Fruit fly (Drosophila melanogaster) whole organism, adult: ENCODE measurements around the gene DIP-iota.

ENCODE experiments used
- CG11617 ChIP-seq: fragments of 200-800 bp; sonication (Bioruptor generic); optimal IDR thresholded peaks from 2 replicates; lab custom pipeline; 2017; ENCODE audit warnings: mild to moderate bottlenecking, missing biosample characterization, missing genetic modification reagents, missing genetic modification characterization
- CG12768 ChIP-seq: fragments of 200-800 bp; sonication (Bioruptor generic); optimal IDR thresholded peaks from 2 replicates; lab custom pipeline; 2017; ENCODE audit warnings: missing biosample characterization, missing genetic modification characterization, mild to moderate bottlenecking, moderate library complexity, missing genetic modification reagents
- CG1620 ChIP-seq: fragments of 200-800 bp; sonication (Bioruptor generic); optimal IDR thresholded peaks from 2 replicates; lab custom pipeline; 2016; ENCODE audit warnings: missing biosample characterization, missing genetic modification characterization
- CG7045 ChIP-seq: fragments of 200-800 bp; sonication (Bioruptor generic); optimal IDR thresholded peaks from 2 replicates; lab custom pipeline; 2017; ENCODE audit warnings: missing biosample characterization, mild to moderate bottlenecking, missing genetic modification characterization
- CG7101 ChIP-seq: fragments of 200-800 bp; sonication (Bioruptor generic); optimal IDR thresholded peaks from 2 replicates; lab custom pipeline; 2018; ENCODE audit warnings: missing biosample characterization, mild to moderate bottlenecking, missing genetic modification characterization, moderate library complexity
- Clk ChIP-seq: fragments of 200-800 bp; sonication (Bioruptor generic); optimal IDR thresholded peaks from 2 replicates; lab custom pipeline; 2017; ENCODE audit warnings: missing biosample characterization, missing genetic modification characterization
- Crg-1 ChIP-seq: fragments of 200-800 bp; sonication (Bioruptor generic); optimal IDR thresholded peaks from 2 replicates; lab custom pipeline; 2016; ENCODE audit warnings: missing biosample characterization, missing genetic modification characterization
- Hr96 ChIP-seq: fragments of 200-800 bp; sonication (Bioruptor generic); optimal IDR thresholded peaks from 2 replicates; lab custom pipeline; 2016; ENCODE audit warnings: missing biosample characterization, missing genetic modification characterization
- cic ChIP-seq: fragments of 200-800 bp; sonication (Bioruptor generic); optimal IDR thresholded peaks from 2 replicates; lab custom pipeline; 2017; ENCODE audit warnings: missing biosample characterization, mild to moderate bottlenecking, missing genetic modification characterization, moderate library complexity
- tj ChIP-seq: fragments of 200-800 bp; sonication (Bioruptor generic); optimal IDR thresholded peaks from 3 replicates; lab custom pipeline; 2017; ENCODE audit warnings: missing biosample characterization, mild to moderate bottlenecking, missing genetic modification characterization, moderate library complexity
- toe ChIP-seq: fragments of 200-800 bp; sonication (Bioruptor generic); optimal IDR thresholded peaks from 2 replicates; lab custom pipeline; 2016; ENCODE audit warnings: missing biosample characterization, missing genetic modification characterization

dm6 chr2L:6595027-6595426, 26.5 kb downstream of the DIP-iota start:
- TF ChIP-seq CG11617 (GFP tag; lab: Kevin White, UChicago), result no peak
- no peak for TF ChIP-seq CG7045 (GFP tag; lab: Kevin White, UChicago)
- TF ChIP-seq cic (GFP tag; lab: Kevin White, UChicago), result no peak
- TF ChIP-seq CG12768 (GFP tag; lab: Kevin White, UChicago), result no peak
- TF ChIP-seq CG1620 (GFP tag; lab: Kevin White, UChicago), result no peak
- no peak for TF ChIP-seq CG7101 (tag; lab: Kevin White, UChicago)
- TF ChIP-seq toe, result no peak
- TF ChIP-seq Crg-1 (GFP tag; lab: Kevin White, UChicago), result no peak
- no peak for TF ChIP-seq tj (GFP tag; lab: Kevin White, UChicago)
- TF ChIP-seq Clk (GFP tag; lab: Kevin White, UChicago), result no peak
- TF ChIP-seq Hr96 (GFP tag; lab: Kevin White, UChicago), result no peak
